Fruit fly (Drosophila melanogaster): ENCODE results near the gene Sbat.

The Sbat gene

dm6 chr2L:2878859-2879258 lies 715 bp downstream of the Sbat start, which contains the start of gene RabGGTb (continued):
- 0 out of 2 replicates have a peak, but pooled peaks have one; percentile 13 for TF ChIP-seq Poxn (GFP tag; IDR thresholded peaks at IDR 0.05)
- peak; percentile 56 for TF ChIP-seq CG7839 (tag; optimal IDR thresholded peaks at IDR 0.05)
- TF ChIP-seq CG7556 (GFP tag; optimal IDR thresholded peaks at IDR 0.05), result peak; percentile 59
- peak; percentile 95 for TF ChIP-seq CG4854 (GFP tag; optimal IDR thresholded peaks at IDR 0.05)
- TF ChIP-seq ttk (GFP tag; IDR thresholded peaks at IDR 0.05), result peak; percentile 46
- TF ChIP-seq CG10565 (GFP tag; optimal IDR thresholded peaks at IDR 0.05), result no peak
- no peak for TF ChIP-seq Dip2 (GFP tag; IDR thresholded peaks at IDR 0.05)
- TF ChIP-seq Scr (GFP tag; IDR thresholded peaks at IDR 0.05; ENCODE audit: partially characterized antibody), result 0 out of 2 replicates have a peak, but pooled peaks have one; percentile 10
- TF ChIP-seq CG3163 (GFP tag; optimal IDR thresholded peaks at IDR 0.05), result peak; percentile 20
- TF ChIP-seq Blimp-1 (GFP tag; optimal IDR thresholded peaks at IDR 0.05), result peak; percentile 25
- TF ChIP-seq CG2202 (tag; optimal IDR thresholded peaks at IDR 0.05), result peak; percentile 8
- 0 out of 2 replicates have a peak, but pooled peaks have one; percentile 42 for TF ChIP-seq sens-2 (GFP tag; IDR thresholded peaks at IDR 0.05)
- TF ChIP-seq Mad (GFP tag; optimal IDR thresholded peaks at IDR 0.05), result peak; percentile 24
- no peak for TF ChIP-seq CG7963 (GFP tag; IDR thresholded peaks at IDR 0.05; ENCODE audit: partially characterized antibody)
- no peak for TF ChIP-seq Eip74EF (GFP tag; optimal IDR thresholded peaks at IDR 0.05)
- TF ChIP-seq CG13424 (tag; optimal IDR thresholded peaks at IDR 0.05), result peak; percentile 52
- TF ChIP-seq CG18764 (GFP tag; optimal IDR thresholded peaks at IDR 0.05), result no peak
- TF ChIP-seq Rx (GFP tag; IDR thresholded peaks at IDR 0.05), result peak; percentile 69
- TF ChIP-seq ab (GFP tag; optimal IDR thresholded peaks at IDR 0.05), result peak; percentile 7
- peak; percentile 6 for TF ChIP-seq jumu (GFP tag; optimal IDR thresholded peaks at IDR 0.05)
- peak; percentile 20 for TF ChIP-seq NC2α (GFP tag; optimal IDR thresholded peaks at IDR 0.05)
- TF ChIP-seq Ptx1 (GFP tag; IDR thresholded peaks at IDR 0.05), result peak; percentile 79
- peak; percentile 6 for TF ChIP-seq schlank (tag; optimal IDR thresholded peaks at IDR 0.05)
- TF ChIP-seq CTCF (GFP tag; optimal IDR thresholded peaks at IDR 0.05), result no peak
- no peak for TF ChIP-seq D (optimal IDR thresholded peaks at IDR 0.05)
- TF ChIP-seq D (GFP tag; optimal IDR thresholded peaks at IDR 0.05), result no peak
- peak; percentile 88 for TF ChIP-seq sens (GFP tag)
- peak; percentile 50; the same call in 1 of the 2 replicates for TF ChIP-seq hbn (GFP tag; IDR thresholded peaks at IDR 0.05; ENCODE audit: partially characterized antibody)
- no peak for TF ChIP-seq danr (GFP tag; IDR thresholded peaks at IDR 0.05)
- TF ChIP-seq B-H1 (GFP tag; IDR thresholded peaks at IDR 0.05), result peak; percentile 64
- peak; percentile 59 for TF ChIP-seq CG12391 (tag; optimal IDR thresholded peaks at IDR 0.05)
- TF ChIP-seq pros (GFP tag; optimal IDR thresholded peaks at IDR 0.05), result no peak
- TF ChIP-seq gcm (GFP tag; optimal IDR thresholded peaks at IDR 0.05), result peak; percentile 35
- TF ChIP-seq CG2199 (GFP tag; IDR thresholded peaks at IDR 0.05), result no peak
- peak; percentile 71 for TF ChIP-seq pum (GFP tag; optimal IDR thresholded peaks at IDR 0.05)
- peak; percentile 83 for TF ChIP-seq sob (GFP tag; IDR thresholded peaks at IDR 0.05)
- no peak for TF ChIP-seq trh (GFP tag; optimal IDR thresholded peaks at IDR 0.05)
- TF ChIP-seq grn (GFP tag; optimal IDR thresholded peaks at IDR 0.05), result no peak
- peak; percentile 5 for TF ChIP-seq odd (GFP tag; optimal IDR thresholded peaks at IDR 0.05)
- TF ChIP-seq CG1233 (GFP tag; optimal IDR thresholded peaks at IDR 0.05), result no peak
- TF ChIP-seq Dbx (GFP tag; IDR thresholded peaks at IDR 0.05), result peak; percentile 81
- TF ChIP-seq rib (GFP tag; IDR thresholded peaks at IDR 0.05), result 0 out of 2 replicates have a peak, but pooled peaks have one; percentile 54
- no peak for TF ChIP-seq Elba2 (GFP tag; optimal IDR thresholded peaks at IDR 0.05)
- TF ChIP-seq Hr78 (GFP tag; optimal IDR thresholded peaks at IDR 0.05), result no peak
- peak; percentile 63 for TF ChIP-seq CG34224 (GFP tag; IDR thresholded peaks at IDR 0.05; ENCODE audit: partially characterized antibody)
- TF ChIP-seq aop (GFP tag; IDR thresholded peaks at IDR 0.05), result no peak
- peak; percentile 80 for TF ChIP-seq Drgx (GFP tag; IDR thresholded peaks at IDR 0.05)
- peak; percentile 77 for TF ChIP-seq Ets65A (GFP tag)
- TF ChIP-seq Doc2 (GFP tag; IDR thresholded peaks at IDR 0.05), result no peak
- peak; percentile 28 for TF ChIP-seq Nf-YC (tag; optimal IDR thresholded peaks at IDR 0.05)
- TF ChIP-seq CG33213 (GFP tag; optimal IDR thresholded peaks at IDR 0.05), result peak; percentile 26
- peak; percentile 41 for TF ChIP-seq Dref (GFP tag; IDR thresholded peaks at IDR 0.05)
